Worm (Caenorhabditis elegans) whole organism, midembryonic: ENCODE measurements around the gene nhr-104.

Experiments used
- T22C8.4 ChIP-seq: fragments of 200-800 bp; sonication (Bioruptor generic); IDR thresholded peaks from 2 replicates; pipeline ENCODE4 v1.3.6; 2022; ENCODE audit warnings: missing genetic modification characterization, missing compliant biosample characterization
- cog-1 ChIP-seq: sonication (generic microtip); optimal IDR thresholded peaks from 2 replicates; lab custom pipeline; 2016; ENCODE audit warnings: missing genetic modification characterization, missing compliant biosample characterization
- flt-1 ChIP-seq: fragments of 200-800 bp; sonication (Bioruptor generic); IDR thresholded peaks from 2 replicates; pipeline ENCODE4 v1.3.6; 2022; ENCODE audit warnings: missing genetic modification characterization, missing compliant biosample characterization
- klf-2 ChIP-seq: fragments of 200-800 bp; sonication (Bioruptor generic); conservative IDR thresholded peaks from 2 replicates; pipeline ENCODE4 v1.3.6; 2022; ENCODE audit warnings: missing genetic modification reagents, missing genetic modification characterization, missing compliant biosample characterization
- ref-1 ChIP-seq: fragments of 200-800 bp; sonication (Bioruptor generic); conservative IDR thresholded peaks from 2 replicates; pipeline ENCODE4 v1.3.6; 2022; ENCODE audit warnings: missing genetic modification reagents, missing genetic modification characterization, missing compliant biosample characterization
- ztf-29 ChIP-seq: fragments of 200-800 bp; sonication (Bioruptor generic); IDR thresholded peaks from 2 replicates; pipeline ENCODE4 v1.3.6; 2022; ENCODE audit warnings: missing genetic modification reagents, missing genetic modification characterization, missing compliant biosample characterization

ce11 chrIV:4748408-4749105 is 39.9 kb downstream of the nhr-104 start, which contains the start of gene cyc-2.1:
- TF ChIP-seq flt-1: 0 out of 2 replicates have a peak, but pooled peaks have one; percentile 58
- TF ChIP-seq ref-1 (GFP tag; lab: Robert Waterston, UW): no peak
- no peak for TF ChIP-seq T22C8.4 (GFP tag; lab: Robert Waterston, UW)
- no peak for TF ChIP-seq cog-1
- no peak for TF ChIP-seq klf-2 (GFP tag; lab: Robert Waterston, UW)
- no peak for TF ChIP-seq ztf-29 (GFP tag; lab: Robert Waterston, UW)
